Worm (Caenorhabditis elegans): Measurements from ENCODE around the gene lgc-30.
"Not testable (repeated sequence)": the region's sequence is repeated elsewhere in the genome, so short reads cannot be mapped to it uniquely, and the experiment has no call there.

Gene lgc-30

DNA sequence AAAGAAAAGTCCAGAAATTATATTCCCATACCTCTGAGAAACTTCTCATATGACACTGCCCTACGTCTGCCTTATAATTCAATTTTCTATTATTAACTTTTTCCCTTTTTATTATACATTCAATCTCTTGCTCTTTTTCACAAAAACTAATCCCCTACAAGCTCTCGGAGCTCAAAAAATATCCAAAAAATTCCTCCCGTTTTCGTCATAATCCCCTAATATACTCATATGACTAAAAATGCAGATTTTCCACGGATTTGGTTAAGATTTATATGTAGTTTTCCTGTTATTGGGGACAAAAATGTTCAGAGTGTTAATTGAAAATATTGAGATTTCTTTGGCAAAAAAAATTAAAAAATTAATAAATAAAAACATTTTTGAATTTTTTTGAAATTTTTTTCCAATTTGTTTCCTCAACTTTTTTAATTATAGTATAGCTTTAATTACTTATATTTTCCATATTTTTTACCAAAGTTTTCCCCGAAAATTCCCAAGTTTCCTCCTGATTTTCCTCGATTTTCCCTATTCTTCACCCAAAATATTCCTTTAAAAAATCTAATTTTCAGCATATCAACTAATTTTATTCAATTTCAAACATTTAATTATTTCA lies at the start of gene lgc-30:
Gene lgc-30 (plus strand): TSS at position 560 of the 610 bp plus-strand sequence.
- no peak for TF ChIP-seq tbx-11 (GFP tag; IDR thresholded peaks at IDR 0.05)

DNA sequence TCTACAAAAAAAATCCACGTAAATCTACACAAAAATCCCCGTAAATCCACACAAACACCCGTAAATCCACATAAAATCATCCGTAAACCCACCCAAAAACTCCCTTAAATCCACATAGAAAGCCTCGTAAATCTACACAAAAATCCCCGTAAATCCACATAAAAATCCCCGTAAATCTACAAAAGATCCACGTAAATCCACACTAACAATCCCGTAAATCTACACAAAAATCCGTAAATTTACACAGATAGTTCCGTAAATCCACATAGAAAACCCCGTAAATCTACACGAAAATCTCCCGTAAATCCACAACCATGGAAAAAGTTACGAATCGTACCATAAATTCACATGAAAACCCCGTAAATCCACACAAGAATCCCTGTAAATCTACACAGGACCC lies 46.0 kb upstream of the lgc-30 start:
- TF ChIP-seq F13C5.2 (tag; optimal IDR thresholded peaks at IDR 0.05) (no peak), ama-1 (optimal IDR thresholded peaks at IDR 0.05) (no peak), ets-7 (tag; optimal IDR thresholded peaks at IDR 0.05) (no peak), ceh-13 (GFP tag; optimal IDR thresholded peaks at IDR 0.05) (no peak), aly-1 (tag; optimal IDR thresholded peaks at IDR 0.05) (no peak), B0310.2 (tag; optimal IDR thresholded peaks at IDR 0.05) (no peak)

DNA sequence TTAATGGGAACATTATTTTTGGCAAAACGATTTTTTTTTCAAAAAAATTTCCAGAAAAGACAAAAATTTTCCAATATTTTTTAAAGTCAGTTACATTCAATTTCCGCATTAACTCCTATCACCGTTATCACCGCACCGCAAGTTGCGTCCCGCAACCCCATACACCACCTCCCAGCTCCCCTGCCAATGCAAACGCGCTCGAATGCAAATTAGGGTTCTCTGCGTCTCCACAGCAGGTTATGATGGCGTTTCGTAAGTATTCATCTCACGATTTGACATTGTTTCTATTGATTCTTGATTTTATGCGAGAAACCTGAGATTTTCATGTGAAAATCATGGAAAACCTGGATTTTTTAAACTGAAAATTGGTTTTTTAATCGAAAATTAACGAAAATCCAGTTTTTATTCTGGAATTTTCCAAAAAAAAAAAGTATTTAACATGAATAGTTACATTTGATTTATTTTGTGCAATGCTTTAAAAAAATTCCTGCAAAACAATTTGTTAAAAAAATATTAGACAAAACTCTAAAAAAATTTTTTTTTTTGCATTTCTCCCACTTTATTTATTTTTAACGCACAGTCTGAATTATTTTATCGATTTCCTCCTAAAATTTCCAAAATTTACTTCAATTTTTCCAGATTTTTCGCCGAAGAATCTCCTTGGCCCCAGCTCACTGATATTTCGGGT lies 39.8 kb upstream of the lgc-30 start, which contains the start of gene mak-2:
Gene mak-2 (plus strand): TSS at position 638 of the 688 bp plus-strand sequence.
- TF ChIP-seq ama-1 (optimal IDR thresholded peaks at IDR 0.05), result no peak
- peak; percentile 64 for TF ChIP-seq F13C5.2 (tag; optimal IDR thresholded peaks at IDR 0.05)

DNA sequence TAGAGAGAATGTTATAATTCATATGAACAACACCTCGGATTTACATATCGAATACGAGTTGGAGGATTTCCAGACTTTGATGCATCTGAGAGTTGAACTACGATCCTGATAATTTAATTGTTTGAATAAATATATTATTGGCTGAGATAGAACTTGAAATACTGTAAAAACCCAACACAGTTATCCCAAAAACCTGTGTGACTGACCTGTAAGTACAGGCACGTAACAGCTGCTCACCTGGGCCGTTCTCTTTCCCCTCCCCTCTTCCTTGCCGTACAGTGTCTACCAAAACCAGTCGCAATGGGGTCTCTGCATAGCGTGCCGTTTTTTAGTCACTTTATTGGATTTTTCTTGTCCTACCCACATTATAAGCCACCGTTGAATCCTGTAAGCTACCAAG lies 19.7 kb upstream of the lgc-30 start, which contains the start of gene fbxc-12:
Gene fbxc-12 (plus strand): TSS at position 301 of the 400 bp plus-strand sequence.
- TF ChIP-seq scrt-1 (GFP tag; IDR thresholded peaks at IDR 0.05); ceh-13 (GFP tag; optimal IDR thresholded peaks at IDR 0.05); B0310.2 (tag; optimal IDR thresholded peaks at IDR 0.05): not testable (repeated sequence)

DNA sequence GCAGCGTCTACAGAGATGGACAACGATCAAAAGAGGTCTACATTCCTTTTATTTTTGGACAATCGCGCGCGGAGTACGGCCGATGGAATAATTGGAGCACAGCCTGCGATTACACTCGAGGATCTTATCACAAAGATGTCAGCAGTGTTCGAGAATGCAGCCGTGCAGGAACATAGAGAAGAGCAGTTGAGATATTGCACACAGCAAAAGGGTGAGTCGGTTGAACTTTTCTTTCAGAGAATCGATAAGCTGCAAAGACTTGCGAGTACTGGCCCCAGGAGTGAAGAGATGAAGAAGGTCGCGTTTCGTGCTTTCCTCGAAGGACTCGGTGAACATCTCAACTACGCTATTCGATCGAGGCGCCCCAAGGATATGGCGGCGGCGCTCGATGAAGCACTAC lies 9.8 kb upstream of the lgc-30 start:
- TF ChIP-seq ceh-13 (GFP tag; optimal IDR thresholded peaks at IDR 0.05) (no peak), F13C5.2 (tag; optimal IDR thresholded peaks at IDR 0.05) (no peak)

DNA sequence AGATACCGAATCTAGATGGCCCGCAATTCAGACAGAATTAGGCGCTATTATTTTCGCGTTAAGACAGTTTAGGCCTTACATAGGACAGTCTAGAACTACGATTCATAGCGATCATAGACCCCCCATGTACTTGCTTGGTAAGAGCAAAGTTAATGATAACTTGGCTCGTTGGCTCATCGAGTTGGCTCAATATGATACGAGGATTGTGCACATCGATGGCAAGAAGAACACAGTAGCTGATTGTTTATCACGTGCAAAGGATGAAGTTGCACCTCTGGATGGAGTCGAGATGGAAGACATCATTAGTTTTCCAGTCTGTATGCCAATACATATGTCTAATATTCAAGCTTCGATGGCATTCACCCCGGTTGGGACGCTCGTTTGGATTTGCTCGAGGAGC lies 7.0 kb upstream of the lgc-30 start:
- TF ChIP-seq pes-1 (GFP tag; IDR thresholded peaks at IDR 0.05), result no peak
- no peak for TF ChIP-seq tbx-11 (GFP tag; IDR thresholded peaks at IDR 0.05)
- no peak for TF ChIP-seq scrt-1 (GFP tag; IDR thresholded peaks at IDR 0.05)

DNA sequence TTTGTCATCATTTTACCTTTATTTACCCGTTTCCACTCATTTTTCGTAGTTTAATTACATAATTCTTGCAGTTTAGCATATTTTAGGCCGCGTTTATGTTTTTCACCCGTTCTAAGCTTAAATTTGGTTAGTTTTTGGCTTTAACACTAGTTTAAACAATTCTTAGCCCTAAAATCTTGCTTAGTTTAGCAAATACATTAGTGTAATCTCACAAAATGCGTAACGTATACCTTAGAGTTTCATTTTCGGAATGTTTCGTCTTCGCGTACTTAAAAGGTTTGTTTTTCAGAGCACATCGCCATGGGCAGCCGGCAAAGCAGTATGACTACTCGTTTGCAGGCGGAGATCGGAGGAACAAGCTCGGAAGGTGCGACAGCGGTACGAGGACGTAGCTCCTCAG lies 5.0 kb upstream of the lgc-30 start, which contains the start of gene F58H7.5:
Gene F58H7.5 (plus strand): TSS at position 301 of the 400 bp plus-strand sequence.
- TF ChIP-seq flt-1 (GFP tag; IDR thresholded peaks at IDR 0.05), result no peak
- TF ChIP-seq ama-1 (optimal IDR thresholded peaks at IDR 0.05), result no peak
- TF ChIP-seq hmbx-1 (tag; optimal IDR thresholded peaks at IDR 0.05), result no peak
- no peak for TF ChIP-seq F13C5.2 (tag; optimal IDR thresholded peaks at IDR 0.05)
- no peak for TF ChIP-seq tra-4 (tag; optimal IDR thresholded peaks at IDR 0.05)
- no peak for TF ChIP-seq ceh-13 (GFP tag; optimal IDR thresholded peaks at IDR 0.05)
- TF ChIP-seq tbx-11 (GFP tag; IDR thresholded peaks at IDR 0.05), result no peak

DNA sequence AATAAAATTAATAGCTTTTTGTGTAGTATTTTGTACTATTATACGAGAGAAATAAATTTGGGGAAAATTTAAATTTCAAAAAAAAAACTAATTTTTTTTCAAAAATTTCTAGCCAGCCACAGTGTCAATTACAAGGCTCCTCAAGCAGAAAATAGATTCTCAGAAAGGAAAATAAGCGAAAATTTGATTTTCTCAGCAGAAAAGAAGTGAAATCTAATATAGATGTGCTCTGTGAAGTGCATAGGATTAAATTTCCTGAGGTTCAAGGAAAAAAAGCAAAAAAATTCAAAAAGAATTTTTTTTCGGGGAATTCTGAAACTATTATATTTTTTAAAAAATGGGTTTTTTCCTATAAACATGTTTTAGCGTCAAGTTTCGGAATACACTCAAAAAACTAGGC lies 2.8 kb downstream of the lgc-30 start:
- TF ChIP-seq ceh-13 (GFP tag; optimal IDR thresholded peaks at IDR 0.05) (no peak), flt-1 (GFP tag; IDR thresholded peaks at IDR 0.05) (no peak), ceh-36 (tag; optimal IDR thresholded peaks at IDR 0.05) (no peak), hmbx-1 (tag; optimal IDR thresholded peaks at IDR 0.05) (no peak), tbx-11 (GFP tag; IDR thresholded peaks at IDR 0.05) (no peak), F13C5.2 (tag; optimal IDR thresholded peaks at IDR 0.05) (no peak), hnd-1 (tag; optimal IDR thresholded peaks at IDR 0.05) (no peak), tbx-37 (GFP tag; conservative IDR thresholded peaks at IDR 0.05) (no peak), sea-1 (GFP tag; conservative IDR thresholded peaks at IDR 0.05) (no peak), scrt-1 (GFP tag; IDR thresholded peaks at IDR 0.05) (no peak), ets-7 (tag; optimal IDR thresholded peaks at IDR 0.05) (no peak), pes-1 (GFP tag; IDR thresholded peaks at IDR 0.05) (no peak), aly-1 (tag; optimal IDR thresholded peaks at IDR 0.05) (no peak), hmg-4 (GFP tag; optimal IDR thresholded peaks at IDR 0.05) (no peak), tra-4 (tag; optimal IDR thresholded peaks at IDR 0.05) (no peak), ama-1 (optimal IDR thresholded peaks at IDR 0.05) (no peak), B0310.2 (tag; optimal IDR thresholded peaks at IDR 0.05) (no peak)

DNA sequence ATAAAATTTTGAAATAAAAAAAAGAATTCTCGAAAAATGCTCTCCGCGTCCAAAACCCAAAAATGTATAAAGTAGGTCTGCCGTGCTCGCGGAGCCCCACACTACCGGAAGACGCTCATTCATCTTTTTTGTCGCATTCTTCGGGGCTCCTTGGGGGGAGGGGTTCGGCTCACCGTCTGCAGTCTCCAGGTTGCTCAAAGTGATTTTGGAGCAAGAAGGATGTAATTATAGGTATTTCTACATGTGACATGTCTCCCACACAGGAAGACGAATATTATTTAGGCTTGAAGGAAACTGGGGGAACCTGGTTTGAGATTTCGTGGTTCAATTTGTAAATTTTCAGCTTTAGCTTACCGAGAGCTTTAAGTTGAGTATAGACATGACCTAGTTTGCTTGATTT lies 11.0 kb downstream of the lgc-30 start, which contains the start of gene F58H7.1:
Gene F58H7.1 (minus strand): TSS at position 101 of the 400 bp plus-strand sequence.
- no peak for TF ChIP-seq sea-1 (GFP tag; conservative IDR thresholded peaks at IDR 0.05)
- TF ChIP-seq aly-1 (tag; optimal IDR thresholded peaks at IDR 0.05), result no peak
- TF ChIP-seq flt-1 (GFP tag; IDR thresholded peaks at IDR 0.05), result no peak
- TF ChIP-seq hmg-4 (GFP tag; optimal IDR thresholded peaks at IDR 0.05), result no peak
- no peak for TF ChIP-seq scrt-1 (GFP tag; IDR thresholded peaks at IDR 0.05)
- TF ChIP-seq hmbx-1 (tag; optimal IDR thresholded peaks at IDR 0.05), result no peak
- no peak for TF ChIP-seq ceh-13 (GFP tag; optimal IDR thresholded peaks at IDR 0.05)
- TF ChIP-seq tbx-37 (GFP tag; conservative IDR thresholded peaks at IDR 0.05), result no peak
- no peak for TF ChIP-seq ets-7 (tag; optimal IDR thresholded peaks at IDR 0.05)
- no peak for TF ChIP-seq ama-1 (optimal IDR thresholded peaks at IDR 0.05)
- no peak for TF ChIP-seq F13C5.2 (tag; optimal IDR thresholded peaks at IDR 0.05)
- no peak for TF ChIP-seq pes-1 (GFP tag; IDR thresholded peaks at IDR 0.05)
- TF ChIP-seq tra-4 (tag; optimal IDR thresholded peaks at IDR 0.05), result no peak
- TF ChIP-seq hnd-1 (tag; optimal IDR thresholded peaks at IDR 0.05), result no peak
- no peak for TF ChIP-seq tbx-11 (GFP tag; IDR thresholded peaks at IDR 0.05)
- no peak for TF ChIP-seq ceh-36 (tag; optimal IDR thresholded peaks at IDR 0.05)

All from whole organism, early embryonic.